Worm (Caenorhabditis elegans) whole organism, dauer: ENCODE results near the gene ZK688.10.

Experiments used
- unc-62 ChIP-seq: sonication (generic microtip); optimal IDR thresholded peaks from 2 replicates; lab custom pipeline; 2017; ENCODE audit warnings: missing biosample characterization, missing genetic modification reagents, missing genetic modification characterization

ZK688.10 gene

DNA sequence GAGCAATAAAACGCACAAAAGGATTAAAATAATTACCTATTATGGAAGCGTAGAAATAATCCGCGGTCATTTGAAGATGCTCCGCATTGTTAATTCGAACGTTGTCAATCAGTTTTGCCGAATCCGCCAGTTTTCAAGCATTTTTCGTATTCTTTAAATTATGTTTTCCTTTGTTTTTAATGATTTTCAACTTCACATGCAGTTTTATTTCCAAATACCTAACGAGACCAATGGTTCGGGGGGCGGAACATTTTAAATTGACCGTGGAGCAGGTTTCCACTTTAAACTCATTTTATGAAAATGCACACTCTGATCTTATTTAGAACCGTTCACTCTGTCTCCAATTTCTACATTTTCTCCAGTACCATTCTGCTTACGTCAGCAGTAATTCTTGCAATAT lies 2.1 kb downstream of the ZK688.10 start, which contains the start of gene ZK688.4:
Gene ZK688.4 (plus strand): TSS at position 301 of the 400 bp plus-strand sequence.
- no peak for TF ChIP-seq unc-62 (GFP tag; lab: Kevin White, UChicago)

DNA sequence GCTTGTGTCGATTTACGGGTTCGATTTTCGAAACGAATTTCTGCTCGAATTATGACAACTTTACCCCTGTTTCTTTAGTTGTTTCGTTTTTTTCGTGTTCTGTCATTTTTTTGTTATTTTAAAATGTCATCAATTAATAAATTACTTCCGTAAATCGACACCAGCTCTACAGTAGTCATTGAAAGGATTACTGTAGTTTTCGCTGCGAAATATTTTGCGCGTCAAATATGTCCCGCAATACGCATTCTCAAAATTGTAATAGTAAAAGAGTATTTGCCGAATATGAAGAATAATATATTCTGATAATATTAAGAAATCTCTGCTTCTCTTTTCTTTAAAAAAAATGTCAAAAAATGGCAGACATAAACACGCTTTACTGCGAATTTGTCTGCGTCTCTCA lies 3.6 kb downstream of the ZK688.10 start:
- TF ChIP-seq unc-62 (GFP tag; lab: Kevin White, UChicago), result no peak

DNA sequence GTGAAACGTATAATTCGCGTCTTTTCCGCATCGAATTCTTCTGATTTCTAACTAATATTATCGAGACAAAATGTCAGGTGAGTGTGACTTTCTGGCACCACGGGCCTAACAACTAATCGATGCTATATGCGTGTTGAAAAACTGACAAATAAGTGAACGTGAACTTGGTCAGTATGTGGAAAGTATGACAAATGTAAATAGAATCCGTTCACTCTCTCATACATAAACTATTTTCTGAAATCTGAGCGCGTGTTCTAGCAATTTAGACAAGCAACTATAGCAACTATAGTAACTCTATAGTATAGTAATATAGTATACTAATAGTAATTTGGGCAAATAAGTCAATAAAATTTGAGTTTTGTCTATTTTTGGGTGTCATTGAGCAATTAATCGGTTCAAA lies 4.5 kb downstream of the ZK688.10 start:
- TF ChIP-seq unc-62 (GFP tag; lab: Kevin White, UChicago), result no peak

DNA sequence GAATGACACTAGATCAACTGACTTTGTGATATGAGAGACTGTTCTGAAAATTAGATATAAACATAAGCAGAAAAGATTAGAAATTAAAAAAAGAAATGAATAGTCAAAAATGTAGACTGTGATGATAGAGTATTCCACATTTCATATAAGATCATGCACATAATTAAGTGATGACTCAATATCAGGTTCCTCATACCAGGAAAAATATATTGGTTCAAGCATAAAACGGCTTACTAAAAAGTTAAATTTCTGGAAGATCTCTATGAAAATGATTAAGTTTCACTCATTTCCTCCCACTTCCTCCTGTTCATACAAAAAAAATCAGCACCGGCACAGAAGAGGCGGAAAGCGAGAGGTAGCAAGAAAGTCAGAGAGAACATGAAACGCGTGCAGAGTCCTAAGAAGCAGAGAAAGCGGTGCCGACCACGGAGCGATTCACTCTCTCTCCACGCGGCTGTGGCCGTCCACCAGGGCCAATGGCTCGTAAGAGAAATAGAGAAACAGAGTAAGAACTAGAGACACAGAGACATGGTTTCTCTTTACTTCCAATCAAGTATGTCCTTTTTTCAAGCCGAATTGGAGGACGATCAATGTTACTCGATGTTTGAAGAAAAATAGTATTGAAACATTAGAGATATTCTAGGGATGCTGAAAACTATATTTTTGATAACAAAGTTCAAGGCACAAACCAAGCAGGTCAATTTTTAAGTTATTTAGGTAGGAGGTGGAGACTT lies 5.1 kb downstream of the ZK688.10 start, which contains the start of the genes ZK688.5 and fahd-1:
Gene ZK688.5 (minus strand): TSS at position 51 of the 734 bp plus-strand sequence.
Gene fahd-1 (plus strand): TSS at position 684 of the 734 bp plus-strand sequence.
- no peak for TF ChIP-seq unc-62 (GFP tag; lab: Kevin White, UChicago)

DNA sequence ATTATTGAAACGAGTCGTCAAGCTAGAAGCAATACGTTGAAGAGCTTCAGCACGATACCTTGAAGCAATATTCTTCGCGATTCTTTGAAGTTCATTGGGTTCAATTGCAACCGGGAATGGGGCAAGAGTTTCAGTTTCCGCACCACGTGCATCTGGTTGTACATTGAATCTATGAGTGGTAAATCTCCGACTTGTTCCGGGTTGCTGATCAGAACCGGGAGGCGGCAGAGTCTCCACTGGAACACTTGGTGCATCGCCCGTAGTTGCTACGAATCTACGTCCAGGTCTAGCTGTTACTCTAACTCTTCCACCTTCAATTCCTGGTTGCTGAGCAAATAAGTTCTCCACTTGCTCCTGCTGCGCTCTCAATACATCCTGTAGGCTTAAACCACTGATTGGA lies 7.8 kb downstream of the ZK688.10 start:
- no peak for TF ChIP-seq unc-62 (GFP tag; lab: Kevin White, UChicago)

DNA sequence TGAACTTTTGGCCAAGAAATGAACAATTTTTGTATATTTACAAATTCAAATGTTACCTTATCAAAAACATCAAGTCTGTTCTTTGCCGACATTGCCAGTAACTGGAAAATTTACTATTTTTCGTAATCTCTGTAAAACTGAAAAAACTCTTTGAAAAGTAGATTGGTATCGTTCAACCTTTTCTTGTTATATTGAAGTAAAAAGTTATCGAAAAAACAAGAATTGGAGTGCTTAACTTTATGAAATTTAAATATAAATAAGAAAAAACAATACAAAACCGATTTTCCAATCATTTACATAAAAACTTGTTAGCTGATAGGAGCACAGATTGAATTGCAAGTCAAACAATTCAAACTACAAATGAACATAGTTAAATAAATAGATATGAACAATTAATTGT lies 12.0 kb downstream of the ZK688.10 start, which contains the start of gene ZK688.11:
Gene ZK688.11 (minus strand): TSS at position 101 of the 400 bp plus-strand sequence.
- no peak for TF ChIP-seq unc-62 (GFP tag; lab: Kevin White, UChicago)

DNA sequence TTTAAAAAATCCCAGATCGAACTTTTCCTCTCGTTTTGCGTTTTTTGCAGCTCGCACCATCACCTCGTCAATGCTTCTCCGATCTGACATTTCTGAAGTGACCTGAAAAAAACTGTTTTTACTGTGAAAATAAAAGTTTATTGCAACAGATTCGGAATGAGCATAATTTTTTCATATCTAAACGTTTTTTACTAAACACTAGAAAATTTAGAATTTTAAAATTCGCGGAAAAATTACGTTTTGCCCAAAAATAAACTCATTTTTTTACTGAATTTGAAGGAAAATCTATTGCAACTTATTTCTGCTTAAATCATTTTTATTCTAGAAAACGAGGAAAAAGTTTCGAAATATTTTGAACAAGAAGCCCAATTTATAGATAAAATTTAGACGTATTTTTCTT lies 13.9 kb downstream of the ZK688.10 start, which contains the start of gene ZK688.9:
Gene ZK688.9 (minus strand): TSS at position 101 of the 400 bp plus-strand sequence.
- TF ChIP-seq unc-62 (GFP tag; lab: Kevin White, UChicago), result no peak

DNA sequence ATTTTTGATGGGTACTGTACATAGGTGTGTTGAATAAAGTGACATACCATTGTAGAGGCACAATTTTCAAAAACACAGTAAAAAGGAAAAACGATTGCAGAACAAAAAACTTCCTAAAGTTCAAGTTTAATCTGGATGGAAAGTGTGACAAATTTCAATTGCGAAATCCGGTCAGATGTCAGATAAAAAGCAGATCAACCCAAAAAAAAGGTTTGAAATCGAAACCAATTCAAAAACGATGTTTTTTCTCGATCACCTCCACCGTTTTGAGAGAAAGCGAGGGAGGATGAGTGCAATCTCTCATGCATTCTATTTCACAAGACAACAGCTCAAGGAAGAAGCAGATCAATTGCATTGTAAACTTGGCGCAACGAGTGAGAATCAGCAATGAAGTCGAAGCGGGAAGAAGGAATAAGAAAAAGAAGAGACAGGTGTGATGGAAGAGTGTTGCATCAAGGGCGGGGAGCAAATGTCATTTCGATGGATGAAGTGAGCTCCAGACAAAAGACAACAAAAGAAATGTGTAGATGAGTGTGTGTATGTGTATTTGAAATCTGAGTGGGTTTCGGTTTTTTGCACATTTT lies 16.6 kb downstream of the ZK688.10 start:
- TF ChIP-seq unc-62 (GFP tag; lab: Kevin White, UChicago), result no peak

DNA sequence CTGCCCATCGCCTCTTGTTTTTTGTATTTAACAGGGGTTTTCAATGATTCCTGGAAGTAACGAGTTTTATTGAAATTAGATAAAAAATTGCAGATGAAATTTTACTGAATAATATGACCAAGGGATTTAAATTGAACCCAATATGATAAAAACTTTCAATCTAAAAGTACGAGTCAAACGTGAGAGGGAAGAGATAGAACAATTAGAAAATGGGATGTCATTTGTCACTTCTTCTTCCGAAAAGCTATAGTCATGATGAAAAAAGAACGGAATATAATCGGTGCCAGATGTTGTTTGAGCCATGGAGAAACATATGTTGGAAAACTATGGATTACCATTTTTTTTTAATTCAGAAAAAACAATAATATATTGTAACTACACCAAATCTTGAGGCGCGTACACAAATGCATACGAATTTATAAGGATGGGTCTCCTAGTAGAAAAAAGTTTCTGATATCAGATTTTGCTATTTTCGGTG lies 17.9 kb downstream of the ZK688.10 start, which contains the start of gene sup-18:
Gene sup-18 (minus strand): TSS at position 51 of the 478 bp plus-strand sequence.
- TF ChIP-seq unc-62 (GFP tag; lab: Kevin White, UChicago), result no peak

DNA sequence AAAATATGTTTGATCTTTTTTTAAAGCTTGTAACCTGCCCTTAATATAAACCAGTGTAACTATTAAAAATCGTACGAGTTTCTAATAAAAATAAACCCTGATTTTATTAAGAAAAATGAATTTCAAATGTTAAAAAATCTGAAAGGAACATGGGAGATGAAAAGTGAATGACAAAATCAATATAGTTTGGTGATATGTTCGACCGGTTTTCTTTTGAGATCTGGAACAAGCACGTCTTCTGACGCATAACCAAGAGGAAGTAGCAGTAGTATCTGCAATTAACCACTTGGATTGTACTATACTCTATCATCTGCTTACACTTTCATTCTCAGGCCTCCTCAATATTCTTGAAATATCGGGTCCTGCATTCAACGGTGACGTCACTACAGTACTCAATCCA lies 19.7 kb downstream of the ZK688.10 start:
- no peak for TF ChIP-seq unc-62 (GFP tag; lab: Kevin White, UChicago)

DNA sequence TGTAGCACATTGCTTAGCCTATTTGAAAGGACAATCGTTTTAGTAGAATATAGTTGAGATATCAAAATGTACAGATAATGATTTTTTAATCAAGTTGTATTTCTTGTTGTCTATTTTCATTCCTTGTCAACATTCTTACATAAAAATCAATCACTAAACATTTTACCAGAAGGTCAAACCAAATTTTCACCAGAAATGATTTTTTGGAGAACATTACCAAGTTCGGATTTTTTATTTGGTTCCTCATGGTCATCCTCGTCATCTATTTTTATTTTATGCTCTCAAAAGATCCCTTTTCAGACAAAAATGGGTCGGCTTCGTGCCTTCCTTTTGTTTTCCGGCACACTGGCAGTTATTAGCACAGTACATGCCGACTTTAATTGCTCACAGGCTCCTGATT lies 23.3 kb downstream of the ZK688.10 start, which contains the start of gene tyr-1:
Gene tyr-1 (plus strand): TSS at position 301 of the 400 bp plus-strand sequence.
- no peak for TF ChIP-seq unc-62 (GFP tag; lab: Kevin White, UChicago)

DNA sequence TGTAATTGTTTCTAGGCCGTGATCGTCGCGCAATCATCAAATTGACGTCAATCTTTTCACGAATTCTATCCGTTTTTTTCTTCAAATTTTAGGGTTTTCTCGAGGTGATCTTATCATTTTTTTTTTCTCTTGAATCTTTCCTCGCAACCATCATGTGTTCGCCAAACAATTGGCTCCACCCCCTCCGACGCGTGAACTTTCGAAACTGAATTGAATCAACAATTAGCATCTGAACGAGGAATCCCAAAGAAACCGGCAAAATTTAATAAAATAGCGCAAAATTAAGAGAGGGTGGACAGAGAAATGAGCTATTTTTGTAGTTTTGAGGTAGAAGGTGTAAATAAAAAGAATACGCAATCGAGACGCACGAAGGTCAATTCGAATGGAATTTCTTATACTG lies 24.0 kb downstream of the ZK688.10 start:
- TF ChIP-seq unc-62 (GFP tag; lab: Kevin White, UChicago), result no peak

DNA sequence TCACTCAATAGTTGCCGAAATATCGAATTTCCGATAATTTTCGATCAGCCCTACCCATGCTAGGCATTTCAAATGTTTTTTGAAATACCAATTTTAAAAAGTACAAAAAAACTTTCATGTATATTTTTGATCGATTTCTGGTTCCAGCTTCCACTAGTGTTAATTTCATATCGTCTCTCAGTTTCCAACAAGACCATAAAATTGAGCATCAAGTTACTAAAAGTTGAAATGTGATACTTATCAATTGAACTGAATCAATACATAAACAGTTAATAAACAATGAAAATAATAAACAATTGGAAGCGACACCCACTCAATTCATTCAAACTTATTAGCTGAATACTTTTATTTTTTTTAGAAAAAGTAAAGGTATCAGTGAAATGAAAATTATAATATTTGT lies 30.6 kb downstream of the ZK688.10 start, which contains the start of gene cup-4:
Gene cup-4 (plus strand): TSS at position 301 of the 400 bp plus-strand sequence.
- TF ChIP-seq unc-62 (GFP tag; lab: Kevin White, UChicago), result no peak

DNA sequence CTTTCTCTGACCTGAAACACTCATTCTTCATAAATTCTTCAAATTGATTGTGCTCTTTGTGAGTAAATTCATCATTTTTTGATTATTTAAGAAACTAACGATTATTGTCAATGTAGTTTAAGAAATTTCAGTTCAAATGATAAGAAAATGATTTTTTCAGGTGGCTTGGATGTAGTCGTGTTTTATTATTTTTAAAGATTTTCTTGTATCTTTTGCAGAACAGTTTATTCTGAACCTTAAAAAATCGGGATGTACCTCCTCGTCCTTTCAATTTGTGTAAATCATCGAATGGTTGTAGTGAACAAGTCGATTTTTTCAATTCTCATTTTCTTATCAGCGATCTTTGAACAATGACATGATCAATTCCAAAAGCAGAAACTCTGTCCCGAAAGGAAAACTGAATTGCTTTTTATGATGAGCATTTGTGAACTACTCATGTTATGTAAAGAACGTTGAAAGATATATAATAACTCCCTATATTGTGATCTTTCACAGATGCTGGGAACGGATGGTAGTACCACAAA lies 31.5 kb downstream of the ZK688.10 start, which contains the start of gene slc-17.3:
Gene slc-17.3 (minus strand): TSS at position 51 of the 524 bp plus-strand sequence.
- TF ChIP-seq unc-62 (GFP tag; lab: Kevin White, UChicago), result no peak

DNA sequence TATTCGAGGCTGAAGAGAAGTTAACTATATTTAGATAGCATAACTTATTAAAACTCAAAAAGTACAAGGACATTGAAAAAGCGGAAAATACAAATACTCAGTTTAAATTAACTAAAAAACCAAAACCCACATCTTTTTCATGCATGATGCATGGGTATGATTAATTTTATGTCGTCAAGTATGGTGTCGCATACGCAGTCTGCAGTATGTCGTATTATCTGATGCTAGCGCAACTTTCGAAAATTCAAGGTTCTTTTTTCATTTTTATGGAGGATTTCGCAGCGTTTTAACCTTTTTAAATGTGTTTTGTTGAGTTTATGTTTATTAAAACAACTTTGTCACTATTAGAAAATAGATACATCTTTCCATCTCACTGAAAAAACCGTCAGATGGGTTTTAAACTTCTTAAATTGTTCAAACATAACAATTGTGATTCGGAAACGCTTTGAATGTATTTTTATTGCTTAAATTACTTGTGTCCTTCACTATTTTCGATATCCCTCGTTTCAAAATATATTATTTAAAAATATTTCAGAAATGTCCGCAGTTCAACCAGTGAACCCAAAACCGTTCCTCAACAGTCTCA lies 35.2 kb downstream of the ZK688.10 start, which contains the start of gene snr-5:
Gene snr-5 (plus strand): TSS at position 536 of the 586 bp plus-strand sequence.
- TF ChIP-seq unc-62 (GFP tag; lab: Kevin White, UChicago), result no peak
